Fruit fly (Drosophila melanogaster) ovary, adult (tissue): ENCODE measurements around the gene CLS.
A peak's percentile ranks its signal among the peaks of the same experiment; 100 is the strongest.

Source experiments
- CG17801 ChIP-seq: fragments of 200-800 bp; optimal IDR thresholded peaks from 2 replicates; lab custom pipeline; 2019; ENCODE audit warnings: missing biosample characterization, mild to moderate bottlenecking, missing genetic modification characterization, moderate library complexity; ENCODE audit not compliant: partially characterized antibody

Gene CLS

dm6 chr3R:25686698-25687420, at the start of gene CLS:
Gene CLS, minus strand, starts transcription at chr3R:25687370.
- TF ChIP-seq CG17801: no peak

dm6 chr3R:25735801-25736068, 48.6 kb upstream of the CLS start:
- TF ChIP-seq CG17801: peak; percentile 62

- no peak for TF ChIP-seq CG17801
These were observed 48.0 kb upstream of the CLS start for dm6 chr3R:25734967-25735800.

- TF ChIP-seq CG17801: no peak
These were observed 36.6 kb upstream of the CLS start for dm6 chr3R:25723795-25724194.

- no peak for TF ChIP-seq CG17801
These were observed 33.9 kb upstream of the CLS start for dm6 chr3R:25721030-25721429.

dm6 chr3R:25720024-25720574, 32.9 kb upstream of the CLS start:
- no peak for TF ChIP-seq CG17801

dm6 chr3R:25694167-25694689, 7.1 kb upstream of the CLS start:
- no peak for TF ChIP-seq CG17801

dm6 chr3R:25684859-25685258, 2.3 kb downstream of the CLS start, which contains the start of gene RpL27:
Gene RpL27, minus strand, starts transcription at chr3R:25685051.
- peak; percentile 90 for TF ChIP-seq CG17801

dm6 chr3R:25680528-25680927, 6.6 kb downstream of the CLS start, which contains the start of the genes CG4743 and Idh3g:
Gene CG4743, minus strand, starts transcription at chr3R:25680550.
Gene Idh3g, plus strand, starts transcription at chr3R:25680845.
- TF ChIP-seq CG17801: peak; percentile 99

- TF ChIP-seq CG17801: no peak
These were observed 8.6 kb downstream of the CLS start, which contains the start of the genes CG4730 and CG5039 for dm6 chr3R:25678489-25679082. Gene CG4730, minus strand, starts transcription at chr3R:25678682. Gene CG5039, plus strand, starts transcription at chr3R:25678683.

dm6 chr3R:25665509-25665908, 21.7 kb downstream of the CLS start, which contains the start of gene Lgr3:
Gene Lgr3, plus strand, starts transcription at chr3R:25665809.
- no peak for TF ChIP-seq CG17801

dm6 chr3R:25662358-25662757, 24.8 kb downstream of the CLS start:
- TF ChIP-seq CG17801: no peak

- peak; percentile 48 for TF ChIP-seq CG17801
These were observed 25.5 kb downstream of the CLS start, which contains the start of gene RASSF8 for dm6 chr3R:25661531-25662193. Gene RASSF8, plus strand, starts transcription at chr3R:25661795.

- TF ChIP-seq CG17801: no peak
These were observed 26.1 kb downstream of the CLS start, which contains the start of gene Tnks for dm6 chr3R:25660985-25661530. Gene Tnks, minus strand, starts transcription at chr3R:25661286.

- no peak for TF ChIP-seq CG17801
These were observed 27.2 kb downstream of the CLS start for dm6 chr3R:25659857-25660417.
